Fruit fly (Drosophila melanogaster): ENCODE measurements around the gene spri.

The spri gene

DNA sequence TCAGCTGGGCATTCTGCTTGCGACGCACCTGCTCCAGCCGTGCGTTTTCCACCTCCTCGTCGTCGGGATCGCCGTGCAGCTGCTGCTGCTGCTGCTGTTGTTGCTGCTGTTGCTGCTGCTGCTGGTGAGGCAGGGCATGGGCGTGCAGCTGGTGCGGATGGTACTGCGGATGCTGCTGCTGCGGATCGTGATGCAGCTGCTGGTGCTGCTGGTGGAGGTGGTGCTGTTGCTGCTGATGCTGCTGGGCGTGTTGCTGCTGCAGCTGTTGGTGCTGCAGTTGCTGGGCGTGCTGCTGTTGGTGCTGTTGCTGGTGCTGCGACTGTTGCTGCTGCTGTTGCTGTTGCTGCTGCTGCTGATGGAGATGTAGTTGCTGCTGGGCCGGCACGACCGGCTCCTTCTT, 22.4 kb upstream of the spri start (continued):
- no peak for TF ChIP-seq cas (GFP tag; IDR thresholded peaks at IDR 0.05)

DNA sequence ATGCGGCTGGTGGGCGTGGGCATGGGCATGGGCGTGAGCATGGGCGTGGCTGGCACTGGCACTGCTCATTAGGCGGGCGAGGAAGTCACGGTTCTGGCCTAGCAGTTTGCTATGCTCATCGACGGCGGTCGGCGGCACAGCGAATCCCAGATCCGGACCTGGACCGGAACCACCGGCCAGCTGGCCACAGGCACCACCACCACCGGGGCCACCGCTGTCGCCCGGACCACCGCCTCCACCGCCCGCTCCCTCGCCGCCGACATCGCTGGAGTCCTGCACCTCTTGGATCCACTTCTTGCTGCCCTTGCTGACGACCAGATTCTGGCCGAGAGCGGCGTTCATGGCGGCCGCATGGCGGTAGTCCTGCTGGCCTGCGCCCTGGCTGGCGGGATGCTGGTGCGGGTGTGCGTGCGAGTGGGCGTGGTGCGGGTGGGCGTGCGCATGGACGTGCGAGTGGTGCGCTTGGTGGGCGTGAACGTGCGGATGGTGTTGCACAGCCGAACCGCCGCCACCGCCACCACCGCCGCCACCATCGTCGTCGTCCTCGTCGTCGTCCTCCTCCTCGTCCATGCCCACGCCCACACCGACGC, 21.8 kb upstream of the spri start:
- peak; percentile 34 for TF ChIP-seq sens (GFP tag)
- TF ChIP-seq CG13123 (GFP tag; optimal IDR thresholded peaks at IDR 0.05) = no peak
- TF ChIP-seq CG10431 (GFP tag; optimal IDR thresholded peaks at IDR 0.05) = no peak
- no peak for TF ChIP-seq row (GFP tag; IDR thresholded peaks at IDR 0.05)
- no peak for TF ChIP-seq CG11093 (GFP tag; IDR thresholded peaks at IDR 0.05)
- no peak for TF ChIP-seq sim (GFP tag; IDR thresholded peaks at IDR 0.05)
- no peak for TF ChIP-seq en (GFP tag; optimal IDR thresholded peaks at IDR 0.05)
- no peak for TF ChIP-seq HLHmδ (GFP tag; optimal IDR thresholded peaks at IDR 0.05)
- no peak for TF ChIP-seq pan (optimal IDR thresholded peaks at IDR 0.05)
- peak in 1 of 2 experiments; percentile 21 for TF ChIP-seq pan (GFP tag; optimal IDR thresholded peaks at IDR 0.05 in 1 of 2, IDR thresholded peaks at IDR 0.05 in 1 of 2)
- TF ChIP-seq Opbp (GFP tag; IDR thresholded peaks at IDR 0.05; ENCODE audit: partially characterized antibody) = no peak
- TF ChIP-seq zf30C (GFP tag; optimal IDR thresholded peaks at IDR 0.05) = no peak
- TF ChIP-seq Hr39 (optimal IDR thresholded peaks at IDR 0.05) = peak; percentile 93
- TF ChIP-seq toy (GFP tag; IDR thresholded peaks at IDR 0.05) = no peak
- no peak for TF ChIP-seq CG1024 (GFP tag; IDR thresholded peaks at IDR 0.05)
- TF ChIP-seq zfh1 (GFP tag; IDR thresholded peaks at IDR 0.05) = no peak
- no peak for TF ChIP-seq al (GFP tag; IDR thresholded peaks at IDR 0.05)
- no peak for TF ChIP-seq CG3065 (GFP tag; optimal IDR thresholded peaks at IDR 0.05)
- no peak for TF ChIP-seq her (GFP tag; optimal IDR thresholded peaks at IDR 0.05)

DNA sequence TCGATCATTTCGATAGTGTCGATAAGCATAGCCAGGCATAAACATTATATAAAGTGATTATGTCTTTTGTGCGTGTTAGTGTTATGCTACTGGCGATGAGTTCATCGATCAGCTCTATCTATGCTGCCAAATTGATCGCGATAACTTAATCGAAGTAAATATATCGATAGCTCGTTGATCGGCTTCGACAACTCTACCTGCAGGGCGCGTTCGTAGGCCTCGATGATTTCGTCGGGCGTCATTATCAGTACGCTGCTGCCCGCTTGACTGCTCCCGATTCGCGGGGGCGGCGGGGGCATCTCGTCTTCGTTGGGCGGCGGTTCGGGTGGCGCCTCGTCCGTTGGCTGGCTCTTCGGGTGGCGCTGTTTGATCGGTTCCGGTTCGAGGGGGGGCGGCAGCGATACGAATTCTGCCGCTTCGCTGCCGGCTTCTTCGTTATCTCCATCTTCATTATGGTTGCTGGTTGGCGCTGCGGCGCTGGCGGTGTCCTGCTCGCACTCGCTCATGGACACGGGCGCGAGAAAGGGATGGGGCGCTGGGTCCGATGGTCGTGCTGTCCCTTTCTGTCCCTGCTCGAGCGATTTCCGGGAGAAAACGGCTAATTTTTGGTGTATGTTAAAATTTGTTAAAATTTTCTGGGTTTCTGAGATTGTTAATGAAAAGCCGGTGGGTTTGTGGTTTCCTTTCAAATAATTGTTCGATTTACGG, 17.0 kb upstream of the spri start, which contains the start of gene CG1628:
CG1628 (minus strand) TSS at position 658 of the 708 bp plus-strand sequence.
- TF ChIP-seq Fer1 (GFP tag; optimal IDR thresholded peaks at IDR 0.05) (peak; percentile 54), esg (GFP tag; conservative IDR thresholded peaks at IDR 0.05) (no peak), CG31365 (tag; optimal IDR thresholded peaks at IDR 0.05) (peak; percentile 35), vvl (GFP tag; IDR thresholded peaks at IDR 0.05) (peak; percentile 69), eve (GFP tag; optimal IDR thresholded peaks at IDR 0.05) (no peak), Bteb2 (GFP tag; optimal IDR thresholded peaks at IDR 0.05) (no peak), caup (GFP tag; optimal IDR thresholded peaks at IDR 0.05; ENCODE audit: severe bottlenecking) (peak; percentile 57), CG33557 (GFP tag; optimal IDR thresholded peaks at IDR 0.05) (peak; percentile 8), Jarid2 (GFP tag; optimal IDR thresholded peaks at IDR 0.05) (peak; percentile 48), CG12659 (GFP tag; optimal IDR thresholded peaks at IDR 0.05) (peak; percentile 30), CG18599 (GFP tag; optimal IDR thresholded peaks at IDR 0.05) (peak; percentile 36), phol (tag; optimal IDR thresholded peaks at IDR 0.05) (peak; percentile 56), Ets97D (GFP tag; optimal IDR thresholded peaks at IDR 0.05) (peak; percentile 67), Optix (GFP tag; IDR thresholded peaks at IDR 0.05) (0 out of 3 replicates have a peak, but pooled peaks have one; percentile 26), Mrtf (GFP tag; IDR thresholded peaks at IDR 0.05) (no peak), aop (GFP tag; IDR thresholded peaks at IDR 0.05) (peak; percentile 92), CG12744 (GFP tag; optimal IDR thresholded peaks at IDR 0.05) (peak; percentile 48), nau (GFP tag; optimal IDR thresholded peaks at IDR 0.05) (no peak), CG2889 (GFP tag; IDR thresholded peaks at IDR 0.05) (no peak), CG2712 (tag; optimal IDR thresholded peaks at IDR 0.05) (peak; percentile 18), CG15269 (tag; optimal IDR thresholded peaks at IDR 0.05) (no peak), nmo (GFP tag; optimal IDR thresholded peaks at IDR 0.05) (peak; percentile 6), Oli (tag; optimal IDR thresholded peaks at IDR 0.05) (no peak), dpn (GFP tag; optimal IDR thresholded peaks at IDR 0.05) (peak in 1 of 2 experiments; percentile 27), CG11398 (GFP tag; optimal IDR thresholded peaks at IDR 0.05) (no peak), D (optimal IDR thresholded peaks at IDR 0.05) (no peak), D (GFP tag; optimal IDR thresholded peaks at IDR 0.05) (no peak), chn (GFP tag; optimal IDR thresholded peaks at IDR 0.05) (peak; percentile 12), onecut (GFP tag; IDR thresholded peaks at IDR 0.05) (peak; percentile 33)

All from whole organism, embryonic.